Fruit fly (Drosophila melanogaster): ENCODE results near the gene CG8563.

Gene CG8563

dm6 chr3L:7346951-7347350 is 43.6 kb upstream of the CG8563 start, which contains the start of gene CG14834:
Gene CG14834, minus strand, starts transcription at chr3L:7347123.
- no peak for TF ChIP-seq rgr (GFP tag; optimal IDR thresholded peaks at IDR 0.05)
- TF ChIP-seq br (GFP tag; optimal IDR thresholded peaks at IDR 0.05): no peak

- TF ChIP-seq dl (GFP tag; optimal IDR thresholded peaks at IDR 0.05; ENCODE audit: insufficient read depth in 1 of 2, partially characterized antibody in 2 of 2): no peak
- no peak for TF ChIP-seq lola (GFP tag; optimal IDR thresholded peaks at IDR 0.05)
- TF ChIP-seq Jra (GFP tag; optimal IDR thresholded peaks at IDR 0.05): peak; percentile 66
- peak; percentile 7 for TF ChIP-seq jim (GFP tag; optimal IDR thresholded peaks at IDR 0.05)
- TF ChIP-seq N (GFP tag; optimal IDR thresholded peaks at IDR 0.05): no peak
- TF ChIP-seq ey (GFP tag; optimal IDR thresholded peaks at IDR 0.05): peak; percentile 42
- peak; percentile 82 for TF ChIP-seq woc (GFP tag; optimal IDR thresholded peaks at IDR 0.05)
- TF ChIP-seq Dif (GFP tag; optimal IDR thresholded peaks at IDR 0.05; ENCODE audit: partially characterized antibody): peak; percentile 23
- no peak for TF ChIP-seq Hr78 (GFP tag; optimal IDR thresholded peaks at IDR 0.05)
- TF ChIP-seq CG32264 (GFP tag; optimal IDR thresholded peaks at IDR 0.05): no peak
- TF ChIP-seq HLH106 (tag; optimal IDR thresholded peaks at IDR 0.05): peak; percentile 24
- no peak for TF ChIP-seq pan (optimal IDR thresholded peaks at IDR 0.05)
- peak; percentile 87 for TF ChIP-seq Myc (optimal IDR thresholded peaks at IDR 0.05)
- TF ChIP-seq usp (GFP tag; optimal IDR thresholded peaks at IDR 0.05): no peak
- no peak for TF ChIP-seq psq (GFP tag; optimal IDR thresholded peaks at IDR 0.05)
- TF ChIP-seq foxo (GFP tag; optimal IDR thresholded peaks at IDR 0.05): peak in 1 of 2 experiments; percentile 77
- TF ChIP-seq fru (GFP tag; optimal IDR thresholded peaks at IDR 0.05): peak; percentile 63
- TF ChIP-seq Sp1 (GFP tag; optimal IDR thresholded peaks at IDR 0.05): peak; percentile 55
- peak; percentile 50 for TF ChIP-seq br (GFP tag; optimal IDR thresholded peaks at IDR 0.05)
- no peak for TF ChIP-seq Vsx2 (GFP tag; optimal IDR thresholded peaks at IDR 0.05; ENCODE audit: partially characterized antibody)
- TF ChIP-seq rgr (GFP tag; optimal IDR thresholded peaks at IDR 0.05): peak; percentile 23
- peak; percentile 69 for TF ChIP-seq Hnf4 (GFP tag; optimal IDR thresholded peaks at IDR 0.05)
- no peak for TF ChIP-seq Mio (GFP tag; optimal IDR thresholded peaks at IDR 0.05)
- TF ChIP-seq sv (GFP tag; optimal IDR thresholded peaks at IDR 0.05): peak; percentile 25
- TF ChIP-seq dsf (GFP tag; optimal IDR thresholded peaks at IDR 0.05; ENCODE audit: borderline replicate concordance): no peak
- TF ChIP-seq OdsH (GFP tag; optimal IDR thresholded peaks at IDR 0.05): peak; percentile 12
- peak; percentile 14 for TF ChIP-seq CG9705 (GFP tag; optimal IDR thresholded peaks at IDR 0.05)
- TF ChIP-seq sage (GFP tag; optimal IDR thresholded peaks at IDR 0.05): no peak
- TF ChIP-seq Dfd (GFP tag; optimal IDR thresholded peaks at IDR 0.05): no peak
- no peak for TF ChIP-seq Abd-B (GFP tag; optimal IDR thresholded peaks at IDR 0.05)
- no peak for TF ChIP-seq Rel (GFP tag; optimal IDR thresholded peaks at IDR 0.05)
- TF ChIP-seq Rel (tag; optimal IDR thresholded peaks at IDR 0.05): peak; percentile 90
- peak; percentile 69 for TF ChIP-seq h (GFP tag; optimal IDR thresholded peaks at IDR 0.05)
Measured at dm6 chr3L:7347984-7348631, 42.4 kb upstream of the CG8563 start, which contains the start of the genes Srp19 and qm. Gene Srp19, minus strand, starts transcription at chr3L:7348034. Gene qm, plus strand, starts transcription at chr3L:7348313.

DNA sequence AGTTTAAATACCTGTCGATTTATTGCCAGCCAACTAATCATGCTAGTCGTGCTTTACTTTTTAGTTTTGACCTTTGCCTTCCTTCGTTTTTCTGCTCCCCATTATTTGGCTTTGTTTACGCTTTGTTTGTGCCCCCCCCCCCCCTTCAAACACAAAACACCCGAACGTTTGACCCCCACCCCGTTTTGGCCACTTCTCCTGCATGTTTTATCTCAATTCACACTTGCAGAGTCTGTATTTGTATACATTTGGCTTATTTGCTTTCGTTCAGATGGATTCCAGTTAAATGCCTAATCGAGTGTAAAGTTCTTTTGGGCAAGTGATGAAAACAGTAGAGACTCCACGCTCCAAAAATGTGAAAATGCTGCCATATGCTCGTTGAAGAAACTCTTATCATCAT is 41.2 kb upstream of the CG8563 start:
- TF ChIP-seq h (GFP tag; optimal IDR thresholded peaks at IDR 0.05) (no peak), jim (GFP tag; optimal IDR thresholded peaks at IDR 0.05) (no peak), fru (GFP tag; optimal IDR thresholded peaks at IDR 0.05) (no peak), tai (GFP tag; optimal IDR thresholded peaks at IDR 0.05) (no peak)

dm6 chr3L:7356386-7357117 is 34.0 kb upstream of the CG8563 start, which contains the start of gene CTCF:
Gene CTCF, minus strand, starts transcription at chr3L:7356713.
- peak; percentile 16 for TF ChIP-seq Sp1 (GFP tag; optimal IDR thresholded peaks at IDR 0.05)
- no peak for TF ChIP-seq Mio (GFP tag; optimal IDR thresholded peaks at IDR 0.05)
- no peak for TF ChIP-seq tai (GFP tag; optimal IDR thresholded peaks at IDR 0.05)
- no peak for TF ChIP-seq brk (GFP tag; optimal IDR thresholded peaks at IDR 0.05)
- TF ChIP-seq foxo (GFP tag; optimal IDR thresholded peaks at IDR 0.05): peak in 1 of 2 experiments; percentile 46
- no peak for TF ChIP-seq sage (GFP tag; optimal IDR thresholded peaks at IDR 0.05)
- peak; percentile 37 for TF ChIP-seq OdsH (GFP tag; optimal IDR thresholded peaks at IDR 0.05)
- TF ChIP-seq Hr78 (GFP tag; optimal IDR thresholded peaks at IDR 0.05): no peak
- TF ChIP-seq CG9705 (GFP tag; optimal IDR thresholded peaks at IDR 0.05): no peak
- TF ChIP-seq lola (GFP tag; optimal IDR thresholded peaks at IDR 0.05): no peak
- TF ChIP-seq dsf (GFP tag; optimal IDR thresholded peaks at IDR 0.05; ENCODE audit: borderline replicate concordance): no peak
- peak; percentile 56 for TF ChIP-seq h (GFP tag; optimal IDR thresholded peaks at IDR 0.05)
- TF ChIP-seq Hr83 (GFP tag; optimal IDR thresholded peaks at IDR 0.05; ENCODE audit: poor library complexity, severe bottlenecking): no peak
- TF ChIP-seq Dif (GFP tag; optimal IDR thresholded peaks at IDR 0.05; ENCODE audit: partially characterized antibody): no peak
- TF ChIP-seq fru (GFP tag; optimal IDR thresholded peaks at IDR 0.05): no peak
- no peak for TF ChIP-seq dmrt93B (GFP tag; optimal IDR thresholded peaks at IDR 0.05)
- TF ChIP-seq Myc (optimal IDR thresholded peaks at IDR 0.05): peak; percentile 80
- no peak for TF ChIP-seq sv (GFP tag; optimal IDR thresholded peaks at IDR 0.05)
- no peak for TF ChIP-seq GATAd (GFP tag; optimal IDR thresholded peaks at IDR 0.05)
- TF ChIP-seq pan (optimal IDR thresholded peaks at IDR 0.05): no peak
- TF ChIP-seq CrebA (GFP tag; optimal IDR thresholded peaks at IDR 0.05; ENCODE audit: borderline replicate concordance): no peak
- no peak for TF ChIP-seq Rel (GFP tag; optimal IDR thresholded peaks at IDR 0.05)
- peak; percentile 15 for TF ChIP-seq Rel (tag; optimal IDR thresholded peaks at IDR 0.05)
- no peak for TF ChIP-seq Abd-B (GFP tag; optimal IDR thresholded peaks at IDR 0.05)
- TF ChIP-seq dl (GFP tag; optimal IDR thresholded peaks at IDR 0.05; ENCODE audit: insufficient read depth in 1 of 2, partially characterized antibody in 2 of 2): no peak
- TF ChIP-seq HLH106 (tag; optimal IDR thresholded peaks at IDR 0.05): peak; percentile 56
- TF ChIP-seq woc (GFP tag; optimal IDR thresholded peaks at IDR 0.05): no peak
- no peak for TF ChIP-seq jim (GFP tag; optimal IDR thresholded peaks at IDR 0.05)

Measured in whole organism, wandering third instar larva.